Fruit fly (Drosophila melanogaster): ENCODE measurements around the gene Eno.

dm6 chr2L:1748410-1748809 is 19.0 kb upstream of the Eno start:
- TF ChIP-seq Sin3A (optimal IDR thresholded peaks at IDR 0.05) (no peak), ttk (optimal IDR thresholded peaks at IDR 0.05) (no peak), insv (optimal IDR thresholded peaks at IDR 0.05) (no peak), h (optimal IDR thresholded peaks at IDR 0.05) (no peak), psq (optimal IDR thresholded peaks at IDR 0.05) (no peak), Myc (optimal IDR thresholded peaks at IDR 0.05) (no peak)
